Fruit fly (Drosophila melanogaster) whole organism, embryonic: ENCODE data around the gene CG42455.

Source experiments
- Awh ChIP-seq: fragments of 200-800 bp; sonication (Bioruptor generic); IDR thresholded peaks from 2 replicates; pipeline ENCODE4, ENCODE4 v1.3.6; 2022; ENCODE audit warnings: missing biosample characterization, missing genetic modification characterization
- CG10543 ChIP-seq: fragments of 200-800 bp; sonication (Bioruptor generic); optimal IDR thresholded peaks from 3 replicates; lab custom pipeline; 2017; ENCODE audit warnings: missing biosample characterization, mild to moderate bottlenecking, missing genetic modification characterization, moderate library complexity
- CG11093 ChIP-seq: fragments of 200-800 bp; sonication (Bioruptor generic); IDR thresholded peaks from 3 replicates; pipeline ENCODE4 v1.3.6; 2022; ENCODE audit warnings: missing biosample characterization, missing genetic modification characterization
- CG12155 ChIP-seq: fragments of 200-800 bp; sonication (Bioruptor generic); optimal IDR thresholded peaks from 3 replicates; lab custom pipeline; 2016; ENCODE audit warnings: missing biosample characterization, missing genetic modification characterization
- CG13894 ChIP-seq: fragments of 200-800 bp; sonication (Bioruptor generic); optimal IDR thresholded peaks from 3 replicates; lab custom pipeline; 2018; ENCODE audit warnings: missing biosample characterization, mild to moderate bottlenecking, missing genetic modification characterization, moderate library complexity
- CG14667 ChIP-seq: fragments of 200-800 bp; sonication (Bioruptor generic); IDR thresholded peaks from 2 replicates; pipeline ENCODE4 v1.3.6; 2022; ENCODE audit warnings: missing biosample characterization, missing genetic modification characterization
- CG14710 ChIP-seq: fragments of 200-800 bp; sonication (Bioruptor generic); optimal IDR thresholded peaks from 3 replicates; lab custom pipeline; 2019; ENCODE audit warnings: missing biosample characterization, mild to moderate bottlenecking, missing genetic modification characterization, moderate library complexity
- CG15514 ChIP-seq: fragments of 200-800 bp; sonication (Bioruptor generic); optimal IDR thresholded peaks from 3 replicates; lab custom pipeline; 2017; ENCODE audit warnings: missing biosample characterization, missing genetic modification characterization, mild to moderate bottlenecking, moderate library complexity, missing genetic modification reagents
- CG18262 ChIP-seq: fragments of 200-800 bp; optimal IDR thresholded peaks from 3 replicates; lab custom pipeline; 2019; ENCODE audit warnings: missing biosample characterization, mild to moderate bottlenecking, missing genetic modification characterization, moderate library complexity
- CG18619 ChIP-seq: fragments of 200-800 bp; sonication (Bioruptor generic); optimal IDR thresholded peaks from 3 replicates; lab custom pipeline; 2017; ENCODE audit warnings: missing biosample characterization, mild to moderate bottlenecking, missing genetic modification characterization
- CG2199 ChIP-seq: fragments of 200-800 bp; sonication (Bioruptor generic); IDR thresholded peaks from 3 replicates; pipeline ENCODE4 v1.3.6; 2022; ENCODE audit warnings: missing biosample characterization, missing genetic modification characterization
- CG3065 ChIP-seq: fragments of 200-800 bp; sonication (Bioruptor generic); optimal IDR thresholded peaks from 2 replicates; lab custom pipeline; 2016; ENCODE audit warnings: missing biosample characterization, missing genetic modification characterization
- CG31224 ChIP-seq: fragments of 200-800 bp; sonication (Bioruptor generic); IDR thresholded peaks from 2 replicates; pipeline ENCODE4 v1.3.6; 2022; ENCODE audit warnings: missing biosample characterization, missing genetic modification characterization
- CG32767 ChIP-seq: fragments of 200-800 bp; sonication (Bioruptor generic); IDR thresholded peaks from 2 replicates; pipeline ENCODE4 v1.3.6; 2022; ENCODE audit warnings: missing biosample characterization, missing genetic modification characterization
- CG42726 ChIP-seq: fragments of 200-800 bp; sonication (Bioruptor generic); IDR thresholded peaks from 2 replicates; pipeline ENCODE4 v1.3.6; 2022; ENCODE audit warnings: missing biosample characterization, missing genetic modification characterization; ENCODE audit not compliant: partially characterized antibody
- CG4404 ChIP-seq: fragments of 200-800 bp; sonication (Bioruptor generic); IDR thresholded peaks from 2 replicates; pipeline ENCODE4 v1.3.6; 2022; ENCODE audit warnings: missing biosample characterization, missing genetic modification characterization
- CG4617 ChIP-seq: fragments of 200-800 bp; sonication (Bioruptor generic); optimal IDR thresholded peaks from 3 replicates; lab custom pipeline; 2016; ENCODE audit warnings: missing biosample characterization, missing genetic modification characterization, borderline replicate concordance
- CG6272 ChIP-seq: fragments of 200-800 bp; sonication (Bioruptor generic); IDR thresholded peaks from 2 replicates; pipeline ENCODE4 v1.3.6; 2022; ENCODE audit warnings: missing biosample characterization, missing genetic modification characterization
- CG6683 ChIP-seq: fragments of 200-800 bp; sonication (Bioruptor generic); optimal IDR thresholded peaks from 2 replicates; lab custom pipeline; 2017; ENCODE audit warnings: missing biosample characterization, mild to moderate bottlenecking, missing genetic modification characterization, missing genetic modification reagents
- CG6791 ChIP-seq: fragments of 200-800 bp; sonication (Bioruptor generic); IDR thresholded peaks from 3 replicates; pipeline ENCODE4 v1.3.6; 2022; ENCODE audit warnings: missing biosample characterization, missing genetic modification characterization; ENCODE audit not compliant: partially characterized antibody
- CG7556 ChIP-seq: fragments of 200-800 bp; sonication (Bioruptor generic); optimal IDR thresholded peaks from 2 replicates; lab custom pipeline; 2017; ENCODE audit warnings: missing biosample characterization, mild to moderate bottlenecking, missing genetic modification characterization
- CG7786 ChIP-seq: fragments of 200-800 bp; sonication (Bioruptor generic); optimal IDR thresholded peaks from 2 replicates; lab custom pipeline; 2016; ENCODE audit warnings: missing biosample characterization, missing genetic modification characterization
- CG7928 ChIP-seq: fragments of 200-800 bp; sonication (Bioruptor generic); optimal IDR thresholded peaks from 2 replicates; lab custom pipeline; 2017; ENCODE audit warnings: missing biosample characterization, mild to moderate bottlenecking, missing genetic modification characterization
- CG7963 ChIP-seq: fragments of 200-800 bp; sonication (Bioruptor generic); IDR thresholded peaks from 3 replicates; pipeline ENCODE4 v1.3.6; 2022; ENCODE audit warnings: missing biosample characterization, missing genetic modification characterization; ENCODE audit not compliant: partially characterized antibody
- CG9215 ChIP-seq: fragments of 200-800 bp; sonication (Bioruptor generic); IDR thresholded peaks from 2 replicates; pipeline ENCODE4 v1.3.6; 2022; ENCODE audit warnings: missing biosample characterization, missing genetic modification characterization
- CG9437 ChIP-seq: fragments of 200-800 bp; sonication (Bioruptor generic); optimal IDR thresholded peaks from 2 replicates; lab custom pipeline; 2018; ENCODE audit warnings: missing biosample characterization, mild to moderate bottlenecking, missing genetic modification characterization
- Dad ChIP-seq: fragments of 200-800 bp; sonication (Bioruptor generic); optimal IDR thresholded peaks from 3 replicates; lab custom pipeline; 2016; ENCODE audit warnings: missing biosample characterization, missing genetic modification characterization
- Dll ChIP-seq: fragments of 200-800 bp; sonication (Bioruptor generic); IDR thresholded peaks from 4 replicates; pipeline ENCODE4 v1.3.6; 2022; ENCODE audit warnings: missing biosample characterization, missing genetic modification characterization; ENCODE audit not compliant: partially characterized antibody
- Doc2 ChIP-seq: fragments of 200-800 bp; sonication (Bioruptor generic); IDR thresholded peaks from 2 replicates; pipeline ENCODE4 v1.3.6; 2022; ENCODE audit warnings: missing biosample characterization, missing genetic modification characterization
- Eip74EF ChIP-seq, 2 experiments: fragments of 200-800 bp in 1 of 2; fragments of >200 bp in 1 of 2; sonication (Bioruptor generic) in 1 of 2; optimal IDR thresholded peaks; 2 replicates each; lab custom pipeline; 2017 to 2019; ENCODE audit warnings: missing biosample characterization in 2 of 2, missing genetic modification characterization in 2 of 2, mild to moderate bottlenecking in 1 of 2, moderate library complexity in 1 of 2
- Ets65A ChIP-seq: fragments of 200-800 bp; sonication (Bioruptor generic); peaks from one replicate; lab custom pipeline; 2016; ENCODE audit warnings: missing biosample characterization, missing genetic modification characterization
- Gsc ChIP-seq: fragments of 200-800 bp; sonication (Bioruptor generic); IDR thresholded peaks from 2 replicates; pipeline ENCODE4 v1.3.6; 2022; ENCODE audit warnings: missing biosample characterization, missing genetic modification characterization
- Hey ChIP-seq: fragments of 200-800 bp; sonication (Bioruptor generic); optimal IDR thresholded peaks from 3 replicates; lab custom pipeline; 2018; ENCODE audit warnings: missing biosample characterization, mild to moderate bottlenecking, missing genetic modification characterization
- Lhr ChIP-seq: fragments of 200-800 bp; sonication (Bioruptor generic); optimal IDR thresholded peaks from 3 replicates; lab custom pipeline; 2017; ENCODE audit warnings: mild to moderate bottlenecking, missing biosample characterization, missing genetic modification reagents, missing genetic modification characterization
- MESR4 ChIP-seq: fragments of 200-800 bp; sonication (Bioruptor generic); optimal IDR thresholded peaks from 2 replicates; lab custom pipeline; 2018; ENCODE audit warnings: missing biosample characterization, mild to moderate bottlenecking, missing genetic modification characterization, moderate library complexity
- Ptx1 ChIP-seq: fragments of 200-800 bp; sonication (Bioruptor generic); IDR thresholded peaks from 2 replicates; pipeline ENCODE4 v1.3.6; 2022; ENCODE audit warnings: missing biosample characterization, missing genetic modification characterization
- Ssrp ChIP-seq: fragments of 200-800 bp; sonication (Bioruptor generic); optimal IDR thresholded peaks from 2 replicates; lab custom pipeline; 2018; ENCODE audit warnings: missing biosample characterization, mild to moderate bottlenecking, missing genetic modification characterization, moderate library complexity
- ab ChIP-seq: fragments of 200-800 bp; sonication (Bioruptor generic); optimal IDR thresholded peaks from 2 replicates; lab custom pipeline; 2016; ENCODE audit warnings: missing biosample characterization, missing genetic modification characterization
- ac ChIP-seq: fragments of 200-800 bp; sonication (Bioruptor generic); optimal IDR thresholded peaks from 3 replicates; lab custom pipeline; 2017; ENCODE audit warnings: missing biosample characterization, mild to moderate bottlenecking, missing genetic modification characterization
- ash1 ChIP-seq: fragments of 200-800 bp; sonication (Bioruptor generic); optimal IDR thresholded peaks from 2 replicates; lab custom pipeline; 2018; ENCODE audit warnings: missing biosample characterization, mild to moderate bottlenecking, missing genetic modification characterization
- ato ChIP-seq: fragments of 200-800 bp; sonication (Bioruptor generic); IDR thresholded peaks from 2 replicates; pipeline ENCODE4 v1.3.6; 2022; ENCODE audit warnings: missing biosample characterization, missing genetic modification characterization; ENCODE audit not compliant: partially characterized antibody
- dati ChIP-seq: fragments of 200-800 bp; sonication (Bioruptor generic); IDR thresholded peaks from 2 replicates; pipeline ENCODE4 v1.3.6; 2022; ENCODE audit warnings: missing biosample characterization, missing genetic modification characterization
- fd102C ChIP-seq: fragments of 200-800 bp; sonication (Bioruptor generic); optimal IDR thresholded peaks from 2 replicates; lab custom pipeline; 2018; ENCODE audit warnings: missing biosample characterization, mild to moderate bottlenecking, missing genetic modification characterization, moderate library complexity
- fd64A ChIP-seq: fragments of 200-800 bp; sonication (Bioruptor generic); optimal IDR thresholded peaks from 3 replicates; lab custom pipeline; 2018; ENCODE audit warnings: missing biosample characterization, mild to moderate bottlenecking, missing genetic modification characterization
- gce ChIP-seq: fragments of 200-800 bp; sonication (Bioruptor generic); IDR thresholded peaks from 3 replicates; pipeline ENCODE4 v1.3.6; 2022; ENCODE audit warnings: missing biosample characterization, missing genetic modification characterization
- gro ChIP-seq: fragments of 200-800 bp; sonication (Bioruptor generic); optimal IDR thresholded peaks from 2 replicates; lab custom pipeline; 2016; ENCODE audit warnings: missing biosample characterization, missing genetic modification characterization
- luna ChIP-seq: fragments of 200-800 bp; sonication (Bioruptor generic); optimal IDR thresholded peaks from 2 replicates; lab custom pipeline; 2016; ENCODE audit warnings: missing biosample characterization, missing genetic modification characterization
- otp ChIP-seq: fragments of 200-800 bp; sonication (Bioruptor generic); IDR thresholded peaks from 3 replicates; pipeline ENCODE4, ENCODE4 v1.3.6; 2022; ENCODE audit warnings: missing biosample characterization, missing genetic modification characterization
- pan ChIP-seq, 4 experiments: fragments of >200 bp in 3 of 4; fragments of 200-800 bp in 1 of 4; sonication (Bioruptor generic) in 1 of 4; optimal IDR thresholded peaks in 3 of 4; IDR thresholded peaks in 1 of 4; 2 replicates each; pipeline versions ENCODE4 v1.3.6 to Lab custom; 2017 to 2022; ENCODE audit warnings: missing biosample characterization in 2 of 4, missing genetic modification characterization in 2 of 4, mixed read lengths in 1 of 4
- sc ChIP-seq, 3 experiments: fragments of >200 bp in 2 of 3; fragments of 200-800 bp in 1 of 3; sonication (Bioruptor generic) in 1 of 3; optimal IDR thresholded peaks; 2 replicates in 2 of 3; 3 replicates in 1 of 3; lab custom pipeline; 2017; ENCODE audit warnings: mild to moderate bottlenecking in 1 of 3, missing biosample characterization in 1 of 3, missing genetic modification characterization in 1 of 3, missing genetic modification reagents in 1 of 3

The CG42455 gene

dm6 chr3L:9968267-9968721, 3.8 kb upstream of the CG42455 start, which contains the start of the genes CG6685 and Dronc (continued):
- TF ChIP-seq Gsc (no peak), MESR4 (GFP tag; lab: Kevin White, UChicago) (peak; percentile 57), CG31224 (no peak), pan (optimal IDR thresholded peaks at IDR 0.05; lab: Kevin White, UChicago) (no peak), pan (GFP tag; optimal IDR thresholded peaks at IDR 0.05 in 1 of 2, IDR thresholded peaks at IDR 0.05 in 1 of 2) (no peak), Ssrp (tag; lab: Kevin White, UChicago) (no peak), CG11093 (GFP tag; lab: Robert Waterston, UW) (no peak), ac (GFP tag; lab: Kevin White, UChicago) (no peak), dati (GFP tag; lab: Robert Waterston, UW) (no peak), Ptx1 (GFP tag; lab: Robert Waterston, UW) (no peak), CG15514 (peak; percentile 83), CG7963 (GFP tag; lab: Robert Waterston, UW) (no peak), CG32767 (GFP tag; lab: Robert Waterston, UW) (no peak), Eip74EF (GFP tag; optimal IDR thresholded peaks at IDR 0.05; lab: Kevin White, UChicago) (no peak), CG4404 (no peak), gce (GFP tag; lab: Robert Waterston, UW) (no peak), CG9215 (GFP tag; lab: Robert Waterston, UW) (no peak), CG6272 (no peak), CG9437 (GFP tag; lab: Kevin White, UChicago) (peak; percentile 1), CG2199 (no peak), Hey (tag; lab: Kevin White, UChicago) (no peak), ab (GFP tag; lab: Kevin White, UChicago) (no peak), otp (no peak), sc (optimal IDR thresholded peaks at IDR 0.05; lab: Kevin White, UChicago) (no peak), sc (GFP tag; optimal IDR thresholded peaks at IDR 0.05; lab: Kevin White, UChicago) (no peak), CG14667 (GFP tag; lab: Robert Waterston, UW) (no peak), CG12155 (GFP tag; lab: Kevin White, UChicago) (peak; percentile 36), fd64A (GFP tag; lab: Kevin White, UChicago) (no peak), Dll (GFP tag; lab: Robert Waterston, UW) (no peak), CG18619 (GFP tag; lab: Kevin White, UChicago) (no peak), CG42726 (GFP tag; lab: Robert Waterston, UW) (no peak), Doc2 (GFP tag; lab: Robert Waterston, UW) (no peak), ash1 (no peak), CG6791 (GFP tag; lab: Robert Waterston, UW) (no peak), CG14710 (no peak), CG3065 (GFP tag; lab: Kevin White, UChicago) (no peak), CG10543 (GFP tag; lab: Kevin White, UChicago) (no peak), fd102C (GFP tag; lab: Kevin White, UChicago) (no peak), Awh (GFP tag; lab: Robert Waterston, UW) (no peak), gro (peak; percentile 59), CG7786 (GFP tag; lab: Kevin White, UChicago) (no peak), CG6683 (GFP tag; lab: Kevin White, UChicago) (no peak), Lhr (GFP tag; lab: Kevin White, UChicago) (peak; percentile 87), CG4617 (GFP tag; lab: Kevin White, UChicago) (peak; percentile 73), CG18262 (no peak), CG7556 (GFP tag; lab: Kevin White, UChicago) (no peak), luna (no peak), Dad (no peak), CG7928 (peak; percentile 23), CG13894 (tag; lab: Kevin White, UChicago) (no peak), ato (peak; percentile 34; the same call in 1 of the 2 replicates), Ets65A (GFP tag; lab: Kevin White, UChicago) (peak; percentile 43)
